Fruit fly (Drosophila melanogaster) whole organism, embryonic: ENCODE data around the gene Sptz.

ENCODE experiments used
- Adf1 ChIP-seq: fragments of 200-800 bp; sonication (Bioruptor generic); IDR thresholded peaks from 2 replicates; pipeline ENCODE4 v1.3.6; 2022; ENCODE audit warnings: missing biosample characterization, missing genetic modification characterization
- B-H2 ChIP-seq: fragments of 200-800 bp; sonication (Bioruptor generic); optimal IDR thresholded peaks from 2 replicates; lab custom pipeline; 2018; ENCODE audit warnings: missing biosample characterization, mild to moderate bottlenecking, missing genetic modification characterization
- CG11398 ChIP-seq: fragments of 200-800 bp; sonication (Bioruptor generic); optimal IDR thresholded peaks from 2 replicates; lab custom pipeline; 2016; ENCODE audit warnings: missing biosample characterization, missing genetic modification characterization
- CG11695 ChIP-seq: fragments of 200-800 bp; sonication (Bioruptor generic); IDR thresholded peaks from 3 replicates; pipeline ENCODE4 v1.3.6; 2022; ENCODE audit warnings: missing biosample characterization, missing genetic modification characterization
- CG12391 ChIP-seq: fragments of 200-800 bp; sonication (Bioruptor generic); optimal IDR thresholded peaks from 3 replicates; lab custom pipeline; 2018; ENCODE audit warnings: missing biosample characterization, mild to moderate bottlenecking, missing genetic modification characterization, moderate library complexity
- CG12769 ChIP-seq: fragments of 200-800 bp; sonication (Bioruptor generic); optimal IDR thresholded peaks from 2 replicates; lab custom pipeline; 2019; ENCODE audit warnings: missing biosample characterization, mild to moderate bottlenecking, missing genetic modification characterization, moderate library complexity
- CG15601 ChIP-seq: fragments of 200-800 bp; sonication (Bioruptor generic); optimal IDR thresholded peaks from 3 replicates; lab custom pipeline; 2019; ENCODE audit warnings: missing biosample characterization, mild to moderate bottlenecking, missing genetic modification characterization, moderate library complexity
- CG1602 ChIP-seq: fragments of 200-800 bp; sonication (Bioruptor generic); optimal IDR thresholded peaks from 3 replicates; lab custom pipeline; 2016; ENCODE audit warnings: missing biosample characterization, missing genetic modification characterization
- CG1603 ChIP-seq: fragments of 200-800 bp; sonication (Bioruptor generic); optimal IDR thresholded peaks from 2 replicates; lab custom pipeline; 2019; ENCODE audit warnings: missing biosample characterization, mild to moderate bottlenecking, missing genetic modification characterization, moderate library complexity
- CG17328 ChIP-seq: fragments of 200-800 bp; sonication (Bioruptor generic); IDR thresholded peaks from 2 replicates; pipeline ENCODE4 v1.3.6; 2022; ENCODE audit warnings: missing biosample characterization, missing genetic modification characterization
- CG17829 ChIP-seq: fragments of 200-800 bp; optimal IDR thresholded peaks from 2 replicates; lab custom pipeline; 2019; ENCODE audit warnings: missing biosample characterization, mild to moderate bottlenecking, missing genetic modification characterization, moderate library complexity
- CG18262 ChIP-seq: fragments of 200-800 bp; optimal IDR thresholded peaks from 3 replicates; lab custom pipeline; 2019; ENCODE audit warnings: missing biosample characterization, mild to moderate bottlenecking, missing genetic modification characterization, moderate library complexity
- CG1832 ChIP-seq: fragments of 200-800 bp; sonication (Bioruptor generic); optimal IDR thresholded peaks from 2 replicates; lab custom pipeline; 2017; ENCODE audit warnings: missing biosample characterization, mild to moderate bottlenecking, missing genetic modification characterization, inconsistent platforms
- CG18619 ChIP-seq: fragments of 200-800 bp; sonication (Bioruptor generic); optimal IDR thresholded peaks from 3 replicates; lab custom pipeline; 2017; ENCODE audit warnings: missing biosample characterization, mild to moderate bottlenecking, missing genetic modification characterization
- CG32532 ChIP-seq: fragments of 200-800 bp; sonication (Bioruptor generic); IDR thresholded peaks from 2 replicates; pipeline ENCODE4 v1.3.6; 2022; ENCODE audit warnings: missing biosample characterization, missing genetic modification characterization
- CG33557 ChIP-seq: fragments of 200-800 bp; sonication (Bioruptor generic); optimal IDR thresholded peaks from 2 replicates; lab custom pipeline; 2019; ENCODE audit warnings: missing biosample characterization, mild to moderate bottlenecking, missing genetic modification characterization, moderate library complexity
- CG3995 ChIP-seq: fragments of 200-800 bp; sonication (Bioruptor generic); optimal IDR thresholded peaks from 3 replicates; lab custom pipeline; 2016; ENCODE audit warnings: missing biosample characterization, missing genetic modification characterization
- CG5180 ChIP-seq: fragments of 200-800 bp; sonication (Bioruptor generic); optimal IDR thresholded peaks from 3 replicates; lab custom pipeline; 2017; ENCODE audit warnings: missing biosample characterization, missing genetic modification characterization, mild to moderate bottlenecking, moderate library complexity, missing genetic modification reagents
- CG6765 ChIP-seq: fragments of 200-800 bp; sonication (Bioruptor generic); optimal IDR thresholded peaks from 3 replicates; lab custom pipeline; 2017; ENCODE audit warnings: missing biosample characterization, mild to moderate bottlenecking, missing genetic modification characterization
- CG9609 ChIP-seq: fragments of 200-800 bp; sonication (Bioruptor generic); optimal IDR thresholded peaks from 3 replicates; lab custom pipeline; 2016; ENCODE audit warnings: missing biosample characterization, missing genetic modification characterization
- CHES-1-like ChIP-seq: fragments of 200-800 bp; sonication (Bioruptor generic); optimal IDR thresholded peaks from 2 replicates; lab custom pipeline; 2016; ENCODE audit warnings: missing biosample characterization, missing genetic modification characterization
- Doc2 ChIP-seq: fragments of 200-800 bp; sonication (Bioruptor generic); IDR thresholded peaks from 2 replicates; pipeline ENCODE4 v1.3.6; 2022; ENCODE audit warnings: missing biosample characterization, missing genetic modification characterization
- Dp ChIP-seq: fragments of 200-800 bp; sonication (Bioruptor generic); optimal IDR thresholded peaks from 2 replicates; lab custom pipeline; 2018; ENCODE audit warnings: missing biosample characterization, mild to moderate bottlenecking, missing genetic modification characterization, moderate library complexity
- E2f1 ChIP-seq: fragments of 200-800 bp; sonication (Bioruptor generic); IDR thresholded peaks from 2 replicates; pipeline ENCODE4 v1.3.6; 2022; ENCODE audit warnings: missing biosample characterization, missing genetic modification characterization
- Elba2 ChIP-seq: fragments of 200-800 bp; sonication (Bioruptor generic); optimal IDR thresholded peaks from 3 replicates; lab custom pipeline; 2016; ENCODE audit warnings: missing biosample characterization, missing genetic modification characterization
- Fer2 ChIP-seq: fragments of 200-800 bp; sonication (Bioruptor generic); optimal IDR thresholded peaks from 2 replicates; lab custom pipeline; 2018; ENCODE audit warnings: missing biosample characterization, mild to moderate bottlenecking, missing genetic modification characterization, moderate library complexity
- Hsf ChIP-seq: fragments of 200-800 bp; sonication (Bioruptor generic); optimal IDR thresholded peaks from 3 replicates; lab custom pipeline; 2016; ENCODE audit warnings: missing biosample characterization, missing genetic modification characterization
- NFAT ChIP-seq: fragments of 200-800 bp; sonication (Bioruptor generic); IDR thresholded peaks from 2 replicates; pipeline ENCODE4 v1.3.6; 2022; ENCODE audit warnings: missing biosample characterization, missing genetic modification characterization
- Oaz ChIP-seq: fragments of 200-800 bp; sonication (Bioruptor generic); IDR thresholded peaks from 2 replicates; pipeline ENCODE4 v1.3.6; 2022; ENCODE audit warnings: missing biosample characterization, missing genetic modification characterization
- Poxn ChIP-seq: fragments of 200-800 bp; sonication (Bioruptor generic); IDR thresholded peaks from 2 replicates; pipeline ENCODE4 v1.3.6; 2022; ENCODE audit warnings: missing biosample characterization, missing genetic modification characterization
- Ptx1 ChIP-seq: fragments of 200-800 bp; sonication (Bioruptor generic); IDR thresholded peaks from 2 replicates; pipeline ENCODE4 v1.3.6; 2022; ENCODE audit warnings: missing biosample characterization, missing genetic modification characterization
- Rfx ChIP-seq: fragments of 200-800 bp; sonication (Bioruptor generic); IDR thresholded peaks from 2 replicates; pipeline ENCODE4 v1.3.6; 2022; ENCODE audit warnings: missing biosample characterization, missing genetic modification characterization
- Side ChIP-seq: fragments of 200-800 bp; sonication (Bioruptor generic); optimal IDR thresholded peaks from 2 replicates; lab custom pipeline; 2016; ENCODE audit warnings: missing biosample characterization, missing genetic modification characterization
- ac ChIP-seq: fragments of 200-800 bp; sonication (Bioruptor generic); optimal IDR thresholded peaks from 3 replicates; lab custom pipeline; 2017; ENCODE audit warnings: missing biosample characterization, mild to moderate bottlenecking, missing genetic modification characterization
- amos ChIP-seq: fragments of 200-800 bp; sonication (Bioruptor generic); IDR thresholded peaks from 2 replicates; pipeline ENCODE4 v1.3.6; 2022; ENCODE audit warnings: missing biosample characterization, missing genetic modification characterization; ENCODE audit not compliant: partially characterized antibody
- cas ChIP-seq: fragments of 200-800 bp; sonication (Bioruptor generic); IDR thresholded peaks from 2 replicates; pipeline ENCODE4 v1.3.6; 2022; ENCODE audit warnings: missing biosample characterization, missing genetic modification characterization
- dysf ChIP-seq: fragments of 200-800 bp; sonication (Bioruptor generic); IDR thresholded peaks from 3 replicates; pipeline ENCODE4 v1.3.6; 2022; ENCODE audit warnings: missing biosample characterization, missing genetic modification characterization
- grau ChIP-seq: fragments of 200-800 bp; optimal IDR thresholded peaks from 3 replicates; lab custom pipeline; 2019; ENCODE audit warnings: missing biosample characterization, mild to moderate bottlenecking, missing genetic modification characterization, moderate library complexity
- gsb ChIP-seq: fragments of 200-800 bp; sonication (Bioruptor generic); IDR thresholded peaks from 2 replicates; pipeline ENCODE4 v1.3.6; 2022; ENCODE audit warnings: missing biosample characterization, missing genetic modification characterization
- kni ChIP-seq: fragments of 200-800 bp; sonication (Bioruptor generic); optimal IDR thresholded peaks from 3 replicates; lab custom pipeline; 2017; ENCODE audit warnings: mild to moderate bottlenecking, missing biosample characterization, missing genetic modification reagents, missing genetic modification characterization
- maf-S ChIP-seq: fragments of 200-800 bp; sonication (Bioruptor generic); optimal IDR thresholded peaks from 2 replicates; lab custom pipeline; 2016; ENCODE audit warnings: missing biosample characterization, missing genetic modification characterization
- ranshi ChIP-seq: fragments of 200-800 bp; sonication (Bioruptor generic); IDR thresholded peaks from 2 replicates; pipeline ENCODE4 v1.3.6; 2022; ENCODE audit warnings: missing biosample characterization, missing genetic modification characterization
- rib ChIP-seq: fragments of 200-800 bp; sonication (Bioruptor generic); IDR thresholded peaks from 2 replicates; pipeline ENCODE4 v1.3.6; 2022; ENCODE audit warnings: missing biosample characterization, missing genetic modification characterization
- slbo ChIP-seq: fragments of 200-800 bp; sonication (Bioruptor generic); IDR thresholded peaks from 2 replicates; pipeline ENCODE4 v1.3.6; 2022; ENCODE audit warnings: missing biosample characterization, missing genetic modification characterization
- sna ChIP-seq: fragments of 200-800 bp; sonication (Bioruptor generic); IDR thresholded peaks from 2 replicates; pipeline ENCODE4 v1.3.6; 2022; ENCODE audit warnings: missing biosample characterization, missing genetic modification characterization; ENCODE audit not compliant: partially characterized antibody
- sr ChIP-seq: fragments of 200-800 bp; sonication (Bioruptor generic); IDR thresholded peaks from 3 replicates; pipeline ENCODE4 v1.3.6; 2022; ENCODE audit warnings: missing biosample characterization, missing genetic modification characterization
- tap ChIP-seq: fragments of 200-800 bp; optimal IDR thresholded peaks from 3 replicates; lab custom pipeline; 2019; ENCODE audit warnings: missing biosample characterization, mild to moderate bottlenecking, missing genetic modification characterization, moderate library complexity
- tup ChIP-seq: fragments of 200-800 bp; sonication (Bioruptor generic); optimal IDR thresholded peaks from 2 replicates; lab custom pipeline; 2016; ENCODE audit warnings: missing biosample characterization, mild to moderate bottlenecking, missing genetic modification characterization, moderate library complexity
- vvl ChIP-seq: fragments of 200-800 bp; sonication (Bioruptor generic); IDR thresholded peaks from 2 replicates; pipeline ENCODE4 v1.3.6; 2022; ENCODE audit warnings: missing biosample characterization, missing genetic modification characterization

Sptz gene

DNA sequence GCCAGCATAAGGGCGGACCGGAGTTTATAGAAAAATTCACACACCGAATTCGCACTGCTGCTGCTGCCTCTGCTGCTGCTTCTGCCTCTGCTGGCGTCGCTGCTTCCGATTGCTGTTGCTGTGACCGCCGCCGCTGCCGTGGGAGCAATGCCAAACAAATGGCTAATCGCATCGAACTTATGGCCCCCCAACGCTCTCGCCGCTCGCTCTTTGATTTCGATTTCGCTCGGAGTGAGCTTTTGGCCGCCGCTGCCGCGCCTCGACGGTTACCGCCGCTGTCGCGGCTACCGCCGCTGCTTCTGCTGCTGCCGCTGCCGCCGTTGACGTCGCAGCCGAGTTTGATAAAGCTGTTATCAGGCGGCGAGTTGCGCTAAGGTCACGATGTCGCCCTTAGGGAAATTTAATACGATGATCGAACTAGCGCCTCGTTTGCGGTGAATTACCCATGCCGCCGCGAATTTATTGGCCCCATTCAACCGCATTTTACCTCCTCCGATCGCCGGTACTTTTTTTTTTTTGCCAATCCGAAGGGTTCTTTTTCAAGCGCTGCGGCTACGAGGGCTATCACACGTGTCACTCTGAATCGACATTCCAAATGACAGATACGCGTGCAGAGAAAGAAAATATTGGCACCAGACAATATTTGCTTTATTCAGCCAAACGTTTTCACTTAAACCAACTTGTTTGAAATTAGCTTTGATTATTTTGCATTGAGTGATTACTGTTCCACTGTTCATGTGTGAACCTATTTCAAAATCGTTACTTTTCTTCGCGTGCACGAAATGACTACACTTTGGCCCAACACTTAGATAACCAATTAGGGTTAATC is 36.3 kb downstream of the Sptz start (continued):
- TF ChIP-seq amos (GFP tag; lab: Robert Waterston, UW) = no peak
- peak; percentile 88 for TF ChIP-seq CG32532 (GFP tag; lab: Robert Waterston, UW)
- peak; percentile 72 for TF ChIP-seq grau
- no peak for TF ChIP-seq Dp
- no peak for TF ChIP-seq Elba2 (GFP tag; lab: Kevin White, UChicago)
- TF ChIP-seq CG17328 (GFP tag; lab: Robert Waterston, UW) = peak; percentile 67
- TF ChIP-seq Adf1 = peak; percentile 98
- TF ChIP-seq Side (GFP tag; lab: Kevin White, UChicago) = peak; percentile 35
- no peak for TF ChIP-seq CG15601 (tag; lab: Kevin White, UChicago)
- TF ChIP-seq ranshi (GFP tag; lab: Robert Waterston, UW) = peak; percentile 85
- TF ChIP-seq rib = peak; percentile 63; the same call in 1 of the 2 replicates
- peak; percentile 86 for TF ChIP-seq Ptx1 (GFP tag; lab: Robert Waterston, UW)
- no peak for TF ChIP-seq B-H2 (GFP tag; lab: Kevin White, UChicago)
- TF ChIP-seq CG17829 = peak; percentile 41
- peak; percentile 48 for TF ChIP-seq CHES-1-like (GFP tag; lab: Kevin White, UChicago)
- TF ChIP-seq CG11398 (GFP tag; lab: Kevin White, UChicago) = no peak
- peak; percentile 33 for TF ChIP-seq CG1602 (GFP tag; lab: Kevin White, UChicago)
- peak; percentile 71 for TF ChIP-seq NFAT (GFP tag; lab: Robert Waterston, UW)
- TF ChIP-seq sna (GFP tag; lab: Robert Waterston, UW) = no peak
- peak; percentile 47; the same call in 1 of the 2 replicates for TF ChIP-seq Oaz (GFP tag; lab: Robert Waterston, UW)
- TF ChIP-seq Hsf (GFP tag; lab: Kevin White, UChicago) = peak; percentile 44
- peak; percentile 83 for TF ChIP-seq gsb (GFP tag; lab: Robert Waterston, UW)
- peak; percentile 64; the same call in 1 of the 2 replicates for TF ChIP-seq Doc2 (GFP tag; lab: Robert Waterston, UW)
- TF ChIP-seq maf-S (GFP tag; lab: Kevin White, UChicago) = no peak
- TF ChIP-seq CG12769 (tag; lab: Kevin White, UChicago) = peak; percentile 92
- peak; percentile 64 for TF ChIP-seq CG9609
- 0 out of 2 replicates have a peak, but pooled peaks have one; percentile 45 for TF ChIP-seq Poxn (GFP tag; lab: Robert Waterston, UW)
- TF ChIP-seq cas = peak; percentile 62; the same call in 1 of the 2 replicates
- TF ChIP-seq Fer2 (tag; lab: Kevin White, UChicago) = peak; percentile 1
- peak; percentile 89 for TF ChIP-seq dysf
- peak; percentile 77 for TF ChIP-seq E2f1 (GFP tag; lab: Robert Waterston, UW)
- peak; percentile 48 for TF ChIP-seq CG12391 (tag; lab: Kevin White, UChicago)
- TF ChIP-seq CG18262 = peak; percentile 39
- TF ChIP-seq sr (GFP tag; lab: Robert Waterston, UW) = peak; percentile 42; the same call in 1 of the 3 replicates
- TF ChIP-seq CG5180 (GFP tag; lab: Kevin White, UChicago) = peak; percentile 9
- TF ChIP-seq CG6765 = no peak
- TF ChIP-seq CG33557 = no peak
- no peak for TF ChIP-seq CG1832 (GFP tag; lab: Kevin White, UChicago)
- TF ChIP-seq slbo = peak; percentile 91
- peak; percentile 55 for TF ChIP-seq CG3995 (GFP tag; lab: Kevin White, UChicago)
- peak; percentile 45 for TF ChIP-seq tap (tag; lab: Kevin White, UChicago)
- TF ChIP-seq vvl (GFP tag; lab: Robert Waterston, UW) = peak; percentile 77; the same call in 1 of the 2 replicates
- TF ChIP-seq CG18619 = peak; percentile 59
- peak; percentile 66 for TF ChIP-seq CG1603
- peak; percentile 91 for TF ChIP-seq Rfx (GFP tag; lab: Robert Waterston, UW)
- no peak for TF ChIP-seq kni (GFP tag; lab: Kevin White, UChicago)
- TF ChIP-seq tup (GFP tag; lab: Kevin White, UChicago) = no peak
- TF ChIP-seq ac = no peak
- TF ChIP-seq CG11695 (GFP tag; lab: Robert Waterston, UW) = peak; percentile 73
